Fruit fly (Drosophila melanogaster): ENCODE measurements around the gene hry.

hry gene

dm6 chr3L:8708856-8709255 lies 33.3 kb downstream of the hry start:
- TF ChIP-seq tj (GFP tag; optimal IDR thresholded peaks at IDR 0.05) (no peak), pad (GFP tag; optimal IDR thresholded peaks at IDR 0.05) (no peak), CG33017 (tag; optimal IDR thresholded peaks at IDR 0.05) (no peak), cic (GFP tag; optimal IDR thresholded peaks at IDR 0.05) (no peak), cnc (optimal IDR thresholded peaks at IDR 0.05) (no peak)

- TF ChIP-seq Mnt (GFP tag; optimal IDR thresholded peaks at IDR 0.05) (no peak), CG12768 (GFP tag; optimal IDR thresholded peaks at IDR 0.05) (no peak), bab1 (GFP tag; optimal IDR thresholded peaks at IDR 0.05) (no peak), Crg-1 (GFP tag; optimal IDR thresholded peaks at IDR 0.05) (no peak), CG5204 (GFP tag; optimal IDR thresholded peaks at IDR 0.05) (no peak), CG33017 (tag; optimal IDR thresholded peaks at IDR 0.05) (no peak), CG7101 (tag; optimal IDR thresholded peaks at IDR 0.05) (no peak), Hr96 (GFP tag; optimal IDR thresholded peaks at IDR 0.05) (no peak), CG7045 (GFP tag; optimal IDR thresholded peaks at IDR 0.05) (no peak), toe (GFP tag; optimal IDR thresholded peaks at IDR 0.05) (no peak), tj (GFP tag; optimal IDR thresholded peaks at IDR 0.05) (no peak), CG11617 (GFP tag; optimal IDR thresholded peaks at IDR 0.05) (no peak), pad (GFP tag; optimal IDR thresholded peaks at IDR 0.05) (no peak)
Observed at dm6 chr3L:8712913-8713312, 37.4 kb downstream of the hry start.

- TF ChIP-seq ovo (GFP tag; optimal IDR thresholded peaks at IDR 0.05) = no peak
- no peak for TF ChIP-seq CG5204 (GFP tag; optimal IDR thresholded peaks at IDR 0.05)
- TF ChIP-seq Hr96 (GFP tag; optimal IDR thresholded peaks at IDR 0.05) = no peak
- no peak for TF ChIP-seq cnc (optimal IDR thresholded peaks at IDR 0.05)
- TF ChIP-seq tj (GFP tag; optimal IDR thresholded peaks at IDR 0.05) = no peak
- TF ChIP-seq toe (GFP tag; optimal IDR thresholded peaks at IDR 0.05) = no peak
- TF ChIP-seq CG33017 (tag; optimal IDR thresholded peaks at IDR 0.05) = no peak
- no peak for TF ChIP-seq CG7101 (tag; optimal IDR thresholded peaks at IDR 0.05)
- no peak for TF ChIP-seq Mnt (GFP tag; optimal IDR thresholded peaks at IDR 0.05)
Observed at dm6 chr3L:8716013-8716412, 40.5 kb downstream of the hry start.

- TF ChIP-seq CG1620 (GFP tag; optimal IDR thresholded peaks at IDR 0.05) (no peak), CG11617 (GFP tag; optimal IDR thresholded peaks at IDR 0.05) (no peak), bab1 (GFP tag; optimal IDR thresholded peaks at IDR 0.05) (no peak), CG5204 (GFP tag; optimal IDR thresholded peaks at IDR 0.05) (no peak), toe (GFP tag; optimal IDR thresholded peaks at IDR 0.05) (no peak), Crg-1 (GFP tag; optimal IDR thresholded peaks at IDR 0.05) (no peak), kay (GFP tag; ENCODE audit: borderline replicate concordance) (peak; percentile 31), CG33017 (tag; optimal IDR thresholded peaks at IDR 0.05) (no peak), Hr96 (GFP tag; optimal IDR thresholded peaks at IDR 0.05) (no peak), CG12768 (GFP tag; optimal IDR thresholded peaks at IDR 0.05) (no peak), CG7101 (tag; optimal IDR thresholded peaks at IDR 0.05) (peak; percentile 26), tj (GFP tag; optimal IDR thresholded peaks at IDR 0.05) (no peak), CG7045 (GFP tag; optimal IDR thresholded peaks at IDR 0.05) (no peak), cic (GFP tag; optimal IDR thresholded peaks at IDR 0.05) (no peak), pad (GFP tag; optimal IDR thresholded peaks at IDR 0.05) (no peak), cnc (optimal IDR thresholded peaks at IDR 0.05) (no peak), ovo (GFP tag; optimal IDR thresholded peaks at IDR 0.05) (no peak), Mnt (GFP tag; optimal IDR thresholded peaks at IDR 0.05) (no peak), Clk (GFP tag; optimal IDR thresholded peaks at IDR 0.05) (no peak), CG14711 (tag; optimal IDR thresholded peaks at IDR 0.05) (peak; percentile 35)
Observed at dm6 chr3L:8718602-8719001, 43.0 kb downstream of the hry start.

dm6 chr3L:8719990-8720559 lies 44.5 kb downstream of the hry start, which contains the start of gene SrpRbeta:
SrpRbeta (minus strand) TSS chr3L:8720225.
- TF ChIP-seq CG12768 (GFP tag; optimal IDR thresholded peaks at IDR 0.05) = peak; percentile 75
- TF ChIP-seq CG14711 (tag; optimal IDR thresholded peaks at IDR 0.05) = peak; percentile 58
- peak; percentile 80 for TF ChIP-seq Mnt (GFP tag; optimal IDR thresholded peaks at IDR 0.05)
- TF ChIP-seq Hr96 (GFP tag; optimal IDR thresholded peaks at IDR 0.05) = peak; percentile 63
- no peak for TF ChIP-seq CG11617 (GFP tag; optimal IDR thresholded peaks at IDR 0.05)
- TF ChIP-seq cic (GFP tag; optimal IDR thresholded peaks at IDR 0.05) = peak; percentile 29
- TF ChIP-seq CG7101 (tag; optimal IDR thresholded peaks at IDR 0.05) = peak; percentile 74
- TF ChIP-seq cnc (optimal IDR thresholded peaks at IDR 0.05) = no peak
- peak; percentile 43 for TF ChIP-seq CG5204 (GFP tag; optimal IDR thresholded peaks at IDR 0.05)
- peak; percentile 75 for TF ChIP-seq pad (GFP tag; optimal IDR thresholded peaks at IDR 0.05)
- peak; percentile 31 for TF ChIP-seq CG33017 (tag; optimal IDR thresholded peaks at IDR 0.05)
- no peak for TF ChIP-seq ovo (GFP tag; optimal IDR thresholded peaks at IDR 0.05)
- TF ChIP-seq kay (GFP tag; ENCODE audit: borderline replicate concordance) = no peak
- TF ChIP-seq CG7045 (GFP tag; optimal IDR thresholded peaks at IDR 0.05) = peak; percentile 32
- TF ChIP-seq toe (GFP tag; optimal IDR thresholded peaks at IDR 0.05) = peak; percentile 36
- TF ChIP-seq Clk (GFP tag; optimal IDR thresholded peaks at IDR 0.05) = peak; percentile 17

- peak; percentile 98 for TF ChIP-seq CG7045 (GFP tag; optimal IDR thresholded peaks at IDR 0.05)
- peak; percentile 97 for TF ChIP-seq Clk (GFP tag; optimal IDR thresholded peaks at IDR 0.05)
- TF ChIP-seq Mnt (GFP tag; optimal IDR thresholded peaks at IDR 0.05) = peak; percentile 93
- no peak for TF ChIP-seq CG11617 (GFP tag; optimal IDR thresholded peaks at IDR 0.05)
- no peak for TF ChIP-seq CG1620 (GFP tag; optimal IDR thresholded peaks at IDR 0.05)
- TF ChIP-seq CG12768 (GFP tag; optimal IDR thresholded peaks at IDR 0.05) = peak; percentile 98
- no peak for TF ChIP-seq cnc (optimal IDR thresholded peaks at IDR 0.05)
- peak; percentile 98 for TF ChIP-seq CG7101 (tag; optimal IDR thresholded peaks at IDR 0.05)
- peak; percentile 93 for TF ChIP-seq pad (GFP tag; optimal IDR thresholded peaks at IDR 0.05)
- peak; percentile 84 for TF ChIP-seq cic (GFP tag; optimal IDR thresholded peaks at IDR 0.05)
- TF ChIP-seq CG5204 (GFP tag; optimal IDR thresholded peaks at IDR 0.05) = peak; percentile 98
- TF ChIP-seq toe (GFP tag; optimal IDR thresholded peaks at IDR 0.05) = peak; percentile 99
- TF ChIP-seq kay (GFP tag; ENCODE audit: borderline replicate concordance) = peak; percentile 97
- no peak for TF ChIP-seq ovo (GFP tag; optimal IDR thresholded peaks at IDR 0.05)
- peak; percentile 93 for TF ChIP-seq CG14711 (tag; optimal IDR thresholded peaks at IDR 0.05)
- no peak for TF ChIP-seq bab1 (GFP tag; optimal IDR thresholded peaks at IDR 0.05)
- no peak for TF ChIP-seq tj (GFP tag; optimal IDR thresholded peaks at IDR 0.05)
- TF ChIP-seq CG33017 (tag; optimal IDR thresholded peaks at IDR 0.05) = peak; percentile 96
- TF ChIP-seq Hr96 (GFP tag; optimal IDR thresholded peaks at IDR 0.05) = peak; percentile 99
- TF ChIP-seq Crg-1 (GFP tag; optimal IDR thresholded peaks at IDR 0.05) = no peak
Observed at dm6 chr3L:8721145-8721544, 45.6 kb downstream of the hry start, which contains the start of the genes CG32022 and CG6511. CG32022 (minus strand) TSS chr3L:8721272. CG6511 (plus strand) TSS chr3L:8721324.
